Worm (Caenorhabditis elegans) whole organism, late embryonic: ENCODE measurements around the gene ufd-1.
"Not testable (repeated sequence)": the region's sequence is repeated elsewhere in the genome, so short reads cannot be mapped to it uniquely, and the experiment has no call there.

Source experiments
- C08G9.2 ChIP-seq: sonication (generic microtip); optimal IDR thresholded peaks from 2 replicates; lab custom pipeline; 2016; ENCODE audit warnings: mild to moderate bottlenecking, missing genetic modification characterization, moderate library complexity, missing compliant biosample characterization
- K02D7.2 ChIP-seq: sonication (generic microtip); optimal IDR thresholded peaks from 2 replicates; lab custom pipeline; 2017; ENCODE audit warnings: mild to moderate bottlenecking, missing genetic modification characterization, missing compliant biosample characterization
- K09A11.1 ChIP-seq: sonication (generic microtip); optimal IDR thresholded peaks from 2 replicates; lab custom pipeline; 2017; ENCODE audit warnings: antibody characterized with exemption, mild to moderate bottlenecking, missing genetic modification characterization, missing compliant biosample characterization; ENCODE audit not compliant: insufficient read depth
- T23F11.4 ChIP-seq: fragments of 200-800 bp; sonication (Bioruptor generic); optimal IDR thresholded peaks from 2 replicates; lab custom pipeline; 2018; ENCODE audit warnings: mild to moderate bottlenecking, missing genetic modification characterization, missing compliant biosample characterization
- Y22D7AL.16 ChIP-seq: sonication (generic microtip); optimal IDR thresholded peaks from 2 replicates; lab custom pipeline; 2016; ENCODE audit warnings: missing genetic modification characterization, missing compliant biosample characterization
- ama-1 ChIP-seq: fragments of 150-350 bp; optimal IDR thresholded peaks from 2 replicates; lab custom pipeline; 2014
- ceh-14 ChIP-seq: sonication (generic microtip); optimal IDR thresholded peaks from 2 replicates; lab custom pipeline; 2016; ENCODE audit warnings: missing genotype, missing genetic modification characterization, missing compliant biosample characterization
- ceh-2 ChIP-seq: sonication (generic microtip); optimal IDR thresholded peaks from 2 replicates; lab custom pipeline; 2016; ENCODE audit warnings: missing genotype, missing genetic modification characterization, missing compliant biosample characterization
- ceh-22 ChIP-seq: sonication (generic microtip); optimal IDR thresholded peaks from 2 replicates; lab custom pipeline; 2017; ENCODE audit warnings: missing biosample characterization, missing genetic modification characterization
- ceh-30 ChIP-seq: fragments of 150-350 bp; optimal IDR thresholded peaks from 2 replicates; lab custom pipeline; 2014; ENCODE audit warnings: missing biosample characterization, missing genetic modification characterization
- ceh-45 ChIP-seq: fragments of 200-800 bp; sonication (Bioruptor generic); IDR thresholded peaks from 2 replicates; pipeline ENCODE4 v1.3.6; 2022; ENCODE audit warnings: missing genetic modification reagents, missing genetic modification characterization, missing compliant biosample characterization
- ceh-48 ChIP-seq: sonication (generic microtip); optimal IDR thresholded peaks from 2 replicates; lab custom pipeline; 2016; ENCODE audit warnings: missing genetic modification characterization, inconsistent platforms, missing compliant biosample characterization
- ceh-6 ChIP-seq: fragments of 200-800 bp; sonication (Bioruptor generic); optimal IDR thresholded peaks from 2 replicates; lab custom pipeline; 2018; ENCODE audit warnings: mild to moderate bottlenecking, missing genetic modification characterization, missing compliant biosample characterization
- ceh-9 ChIP-seq: sonication (generic microtip); optimal IDR thresholded peaks from 2 replicates; lab custom pipeline; 2016; ENCODE audit warnings: mild to moderate bottlenecking, missing genetic modification characterization, inconsistent platforms, missing compliant biosample characterization
- dmd-4 ChIP-seq: sonication (generic microtip); optimal IDR thresholded peaks from 2 replicates; lab custom pipeline; 2016; ENCODE audit warnings: borderline replicate concordance, missing genetic modification characterization, missing compliant biosample characterization
- dve-1 ChIP-seq: sonication (generic microtip); optimal IDR thresholded peaks from 2 replicates; lab custom pipeline; 2017; ENCODE audit warnings: antibody characterized with exemption, mild to moderate bottlenecking, missing genetic modification characterization, missing compliant biosample characterization
- elt-2 ChIP-seq: sonication (generic microtip); optimal IDR thresholded peaks from 2 replicates; lab custom pipeline; 2016; ENCODE audit warnings: missing genetic modification reagents, missing genetic modification characterization, missing compliant biosample characterization
- hlh-13 ChIP-seq: fragments of 200-800 bp; sonication (Bioruptor generic); optimal IDR thresholded peaks from 2 replicates; lab custom pipeline; 2018; ENCODE audit warnings: mild to moderate bottlenecking, missing genetic modification characterization, missing compliant biosample characterization
- hlh-30 ChIP-seq: sonication (generic microtip); optimal IDR thresholded peaks from 2 replicates; lab custom pipeline; 2017; ENCODE audit warnings: antibody characterized with exemption, missing genetic modification characterization, missing compliant biosample characterization; ENCODE audit not compliant: insufficient read depth
- hlh-8 ChIP-seq: sonication (generic microtip); optimal IDR thresholded peaks from 2 replicates; lab custom pipeline; 2016; ENCODE audit warnings: missing genotype, missing genetic modification characterization, missing compliant biosample characterization
- lim-6 ChIP-seq: sonication (generic microtip); optimal IDR thresholded peaks from 2 replicates; lab custom pipeline; 2016; ENCODE audit warnings: missing genetic modification characterization, missing compliant biosample characterization
- madf-2 ChIP-seq: sonication (generic microtip); optimal IDR thresholded peaks from 2 replicates; lab custom pipeline; 2017; ENCODE audit warnings: missing genetic modification characterization, missing compliant biosample characterization
- npax-4 ChIP-seq: sonication (generic microtip); optimal IDR thresholded peaks from 2 replicates; lab custom pipeline; 2016; ENCODE audit warnings: missing genetic modification characterization, missing compliant biosample characterization
- pag-3 ChIP-seq: sonication (generic microtip); optimal IDR thresholded peaks from 2 replicates; lab custom pipeline; 2016; ENCODE audit warnings: missing compliant biosample characterization, missing genetic modification characterization, borderline replicate concordance
- pat-9 ChIP-seq: fragments of 200-800 bp; sonication (Bioruptor generic); optimal IDR thresholded peaks from 2 replicates; lab custom pipeline; 2018; ENCODE audit warnings: mild to moderate bottlenecking, missing genetic modification characterization, moderate library complexity, missing compliant biosample characterization
- pha-2 ChIP-seq: sonication (generic microtip); optimal IDR thresholded peaks from 2 replicates; lab custom pipeline; 2017; ENCODE audit warnings: mild to moderate bottlenecking, missing genetic modification characterization, missing compliant biosample characterization
- pha-4 ChIP-seq: fragments of 150-350 bp; optimal IDR thresholded peaks from 2 replicates; lab custom pipeline; 2018; ENCODE audit warnings: missing biosample characterization, missing genetic modification reagents, missing genetic modification characterization
- pqm-1 ChIP-seq: sonication (generic microtip); optimal IDR thresholded peaks from 2 replicates; lab custom pipeline; 2016; ENCODE audit warnings: missing genetic modification characterization, missing compliant biosample characterization
- pros-1 ChIP-seq: fragments of 150-350 bp; optimal IDR thresholded peaks from 2 replicates; lab custom pipeline; 2014; ENCODE audit warnings: missing biosample characterization, missing genetic modification reagents, missing genetic modification characterization
- rnt-1 ChIP-seq: sonication (generic microtip); optimal IDR thresholded peaks from 2 replicates; lab custom pipeline; 2016; ENCODE audit warnings: missing genetic modification characterization, missing compliant biosample characterization
- sdc-2 ChIP-seq: sonication (generic microtip); optimal IDR thresholded peaks from 2 replicates; lab custom pipeline; 2016; ENCODE audit warnings: missing genotype, missing genetic modification characterization, missing compliant biosample characterization
- tbx-2 ChIP-seq: sonication (generic microtip); optimal IDR thresholded peaks from 2 replicates; lab custom pipeline; 2016; ENCODE audit warnings: missing genetic modification characterization, missing compliant biosample characterization
- tbx-7 ChIP-seq: sonication (generic microtip); optimal IDR thresholded peaks from 2 replicates; lab custom pipeline; 2016; ENCODE audit warnings: missing genotype, missing genetic modification characterization, missing compliant biosample characterization
- unc-3 ChIP-seq, 2 experiments: fragments of 200-800 bp in 1 of 2; sonication (Bioruptor generic) in 1 of 2; sonication (generic microtip) in 1 of 2; conservative IDR thresholded peaks in 1 of 2; optimal IDR thresholded peaks in 1 of 2; 2 replicates each; pipeline versions ENCODE4 v1.3.6 to Lab custom; 2016 to 2022; ENCODE audit warnings: missing compliant biosample characterization in 2 of 2, missing genetic modification characterization in 2 of 2, missing genetic modification reagents in 1 of 2
- zip-5 ChIP-seq: sonication (generic microtip); optimal IDR thresholded peaks from 2 replicates; lab custom pipeline; 2016; ENCODE audit warnings: missing genetic modification characterization, missing compliant biosample characterization
- ztf-16 ChIP-seq: sonication (generic microtip); optimal IDR thresholded peaks from 2 replicates; lab custom pipeline; 2017; ENCODE audit warnings: missing genetic modification characterization, missing compliant biosample characterization

Gene ufd-1

DNA sequence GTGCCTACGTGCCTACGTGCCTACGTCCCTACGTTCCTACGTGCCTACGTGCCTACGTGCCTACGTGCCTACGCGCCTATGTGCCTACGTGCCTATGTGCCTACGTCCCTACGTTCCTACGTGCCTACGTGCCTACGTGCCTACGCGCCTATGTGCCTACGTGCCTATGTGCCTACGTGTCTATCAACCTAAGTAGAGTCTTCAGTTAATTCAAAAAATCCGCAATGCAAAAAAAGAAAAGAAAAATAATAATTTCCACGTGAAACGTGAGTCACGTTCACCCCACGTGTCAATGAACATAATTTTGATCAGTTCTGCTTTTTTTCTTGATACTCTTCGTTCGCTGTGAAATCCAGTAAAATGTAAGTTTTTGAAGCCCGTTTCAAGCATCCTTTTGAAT, 3.8 kb downstream of the ufd-1 start, which contains the start of gene F19B6.3:
TSS of gene F19B6.3 (plus strand) at position 301 of the 400 bp plus-strand sequence.
- TF ChIP-seq ceh-2, zip-5, K02D7.2 (tag; lab: Kevin White, UChicago): not testable (repeated sequence)

DNA sequence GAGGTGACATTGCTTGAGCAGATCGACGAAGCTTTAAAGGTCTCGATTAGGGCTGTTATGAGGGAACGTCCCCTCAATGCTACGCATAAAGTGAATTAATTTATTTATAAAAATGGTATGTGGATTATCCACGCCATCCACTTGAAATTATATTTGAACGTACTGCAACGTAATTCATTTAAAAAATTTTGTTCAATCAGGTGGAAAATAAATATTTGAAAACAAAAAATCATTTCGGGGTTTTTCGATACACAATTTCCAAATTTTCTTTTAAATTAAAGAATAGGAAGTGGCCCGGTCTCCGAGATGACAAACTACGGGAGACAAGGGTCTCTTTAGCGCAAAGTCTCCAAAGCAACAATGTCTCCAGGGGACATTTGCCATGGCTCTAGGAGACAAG, 19.1 kb downstream of the ufd-1 start, which contains the start of gene oac-58:
TSS of gene oac-58 (minus strand) at position 101 of the 400 bp plus-strand sequence.
- TF ChIP-seq tbx-2 (tag; lab: Kevin White, UChicago): no peak
- TF ChIP-seq hlh-13 (GFP tag; lab: Kevin White, UChicago): no peak
- no peak for TF ChIP-seq hlh-8 (tag; lab: Kevin White, UChicago)
- no peak for TF ChIP-seq dmd-4 (tag; lab: Kevin White, UChicago)
- no peak for TF ChIP-seq T23F11.4 (GFP tag; lab: Kevin White, UChicago)
- TF ChIP-seq ceh-6 (GFP tag; lab: Kevin White, UChicago): no peak
- TF ChIP-seq K02D7.2 (tag; lab: Kevin White, UChicago): no peak
- TF ChIP-seq pha-2: no peak
- no peak for TF ChIP-seq ceh-14 (tag; lab: Kevin White, UChicago)
- TF ChIP-seq ama-1 (lab: Kevin White, UChicago): no peak
- TF ChIP-seq zip-5 (tag; lab: Kevin White, UChicago): no peak
- no peak for TF ChIP-seq dve-1
- no peak for TF ChIP-seq rnt-1

DNA sequence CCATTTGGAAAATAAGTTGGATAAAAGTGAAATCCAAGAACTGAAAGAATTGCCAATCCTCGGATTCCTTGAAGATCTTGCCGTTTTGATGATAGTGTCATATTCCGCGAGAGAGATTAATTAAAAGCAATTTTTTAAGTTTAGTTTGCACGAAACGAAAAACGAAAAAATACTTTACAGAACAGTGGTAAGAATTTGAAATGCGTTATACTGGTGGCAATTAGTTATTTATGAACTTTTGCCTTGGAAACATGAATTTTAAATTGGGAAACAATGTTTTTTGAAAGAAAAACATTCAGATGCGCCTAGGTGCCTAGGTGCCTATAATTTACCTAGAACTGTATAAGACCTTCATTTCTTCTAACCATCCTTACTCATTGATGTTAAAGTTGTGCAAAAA, 23.0 kb downstream of the ufd-1 start, which contains the start of gene oac-57:
TSS of gene oac-57 (minus strand) at position 101 of the 400 bp plus-strand sequence.
- TF ChIP-seq ceh-2 (tag; lab: Kevin White, UChicago): no peak
- TF ChIP-seq hlh-30 (tag; lab: Kevin White, UChicago): no peak
- TF ChIP-seq ceh-22 (tag; lab: Kevin White, UChicago): no peak
- no peak for TF ChIP-seq tbx-2 (tag; lab: Kevin White, UChicago)
- no peak for TF ChIP-seq elt-2 (tag; lab: Kevin White, UChicago)
- no peak for TF ChIP-seq pha-4
- no peak for TF ChIP-seq pat-9 (tag; lab: Kevin White, UChicago)
- TF ChIP-seq ceh-45 (GFP tag; lab: Robert Waterston, UW): no peak
- TF ChIP-seq madf-2 (tag; lab: Kevin White, UChicago): no peak
- no peak for TF ChIP-seq K09A11.1 (tag; lab: Kevin White, UChicago)
- TF ChIP-seq unc-3 (GFP tag; conservative IDR thresholded peaks at IDR 0.05; lab: Robert Waterston, UW): no peak
- TF ChIP-seq unc-3 (tag; optimal IDR thresholded peaks at IDR 0.05; lab: Kevin White, UChicago): no peak
- TF ChIP-seq tbx-7: no peak
- TF ChIP-seq pros-1 (tag; lab: Kevin White, UChicago): no peak
- TF ChIP-seq pag-3 (tag; lab: Kevin White, UChicago): no peak
- no peak for TF ChIP-seq C08G9.2
- no peak for TF ChIP-seq sdc-2 (tag; lab: Kevin White, UChicago)
- TF ChIP-seq ceh-30 (tag; lab: Kevin White, UChicago): no peak
- TF ChIP-seq npax-4 (tag; lab: Kevin White, UChicago): no peak
- TF ChIP-seq ceh-48 (tag; lab: Kevin White, UChicago): no peak
- TF ChIP-seq, all 69 proteins: peak for 0

DNA sequence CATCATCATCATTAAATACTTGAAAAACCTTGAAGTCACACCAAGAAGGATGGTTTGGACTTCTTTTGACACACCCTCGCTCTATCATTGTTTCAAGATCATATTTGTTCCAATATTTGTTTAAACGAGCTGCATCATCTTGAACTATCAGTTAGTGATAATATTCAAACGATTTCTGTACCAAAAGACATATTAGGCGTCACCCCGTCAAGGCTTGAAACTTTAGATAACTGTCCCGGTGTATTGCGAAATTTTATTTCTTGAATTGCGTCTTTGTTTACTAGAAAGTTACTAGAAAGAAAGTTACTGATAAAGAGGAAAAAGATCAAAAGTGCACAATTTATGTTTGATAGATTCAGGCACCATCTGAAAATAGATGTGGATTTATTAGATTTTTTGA, 24.7 kb downstream of the ufd-1 start:
- TF ChIP-seq tbx-2 (tag; lab: Kevin White, UChicago) (no peak), ceh-9 (tag; lab: Kevin White, UChicago) (no peak), pqm-1 (tag; lab: Kevin White, UChicago) (no peak), elt-2 (tag; lab: Kevin White, UChicago) (peak; percentile 31)

DNA sequence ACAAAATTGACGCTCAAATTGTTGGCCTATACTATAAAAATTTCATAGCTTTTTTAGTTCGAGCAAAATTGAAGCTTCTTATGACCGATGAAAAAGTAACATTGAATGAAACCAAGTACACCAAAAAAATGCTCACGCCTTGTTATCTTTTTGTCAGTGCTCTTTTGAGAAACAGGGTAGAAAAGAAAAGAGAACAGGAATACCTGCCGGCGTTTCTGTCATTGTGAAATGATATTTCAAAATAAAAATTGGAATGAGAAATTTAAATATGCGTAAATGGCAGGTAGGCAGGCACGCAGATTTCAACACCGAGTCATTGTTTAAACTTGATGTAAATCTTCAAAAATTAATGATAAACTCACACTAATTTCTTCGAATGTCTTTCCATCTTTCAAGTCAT, 25.9 kb downstream of the ufd-1 start:
- TF ChIP-seq ztf-16 (tag; lab: Kevin White, UChicago) (no peak), Y22D7AL.16 (tag; lab: Kevin White, UChicago) (no peak), lim-6 (tag; lab: Kevin White, UChicago) (no peak), pha-2 (no peak)
